Fruit fly (Drosophila melanogaster): ENCODE measurements around the gene FucT6.

Gene FucT6

dm6 chrX:11678539-11679040, 31.2 kb downstream of the FucT6 start, which contains the start of the genes Vlet and bif (continued):
- peak; percentile 34 for TF ChIP-seq CG34376 (GFP tag; optimal IDR thresholded peaks at IDR 0.05)
- peak; percentile 45 for TF ChIP-seq CG15601 (tag; optimal IDR thresholded peaks at IDR 0.05)
- TF ChIP-seq CG17385 (GFP tag; optimal IDR thresholded peaks at IDR 0.05) = peak; percentile 71
- TF ChIP-seq grau (tag; optimal IDR thresholded peaks at IDR 0.05) = peak; percentile 76
- no peak for TF ChIP-seq Eip74EF (GFP tag; optimal IDR thresholded peaks at IDR 0.05)
- TF ChIP-seq H15 (GFP tag; IDR thresholded peaks at IDR 0.05) = no peak; the same call in 2 of the 3 replicates
- no peak for TF ChIP-seq psq (GFP tag; optimal IDR thresholded peaks at IDR 0.05)
- TF ChIP-seq CrebB (tag; optimal IDR thresholded peaks at IDR 0.05) = peak; percentile 25
- TF ChIP-seq CG6791 (GFP tag; IDR thresholded peaks at IDR 0.05; ENCODE audit: partially characterized antibody) = peak; percentile 74
- TF ChIP-seq Mad (GFP tag; optimal IDR thresholded peaks at IDR 0.05) = no peak
- no peak for TF ChIP-seq wor (GFP tag; IDR thresholded peaks at IDR 0.05)
- peak; percentile 71 for TF ChIP-seq Hmr (GFP tag; optimal IDR thresholded peaks at IDR 0.05)
- peak; percentile 75 for TF ChIP-seq NfI (GFP tag; optimal IDR thresholded peaks at IDR 0.05)
- no peak for TF ChIP-seq mirr (GFP tag; optimal IDR thresholded peaks at IDR 0.05)
- TF ChIP-seq HHEX (GFP tag; optimal IDR thresholded peaks at IDR 0.05) = peak; percentile 52
- peak; percentile 67 for TF ChIP-seq Rfx (GFP tag; IDR thresholded peaks at IDR 0.05)
- TF ChIP-seq CG14014 (GFP tag; IDR thresholded peaks at IDR 0.05) = 0 out of 2 replicates have a peak, but pooled peaks have one; percentile 41
- TF ChIP-seq CG7987 (GFP tag; optimal IDR thresholded peaks at IDR 0.05) = no peak
- peak; percentile 55 for TF ChIP-seq bbx (GFP tag; IDR thresholded peaks at IDR 0.05; ENCODE audit: partially characterized antibody)
- TF ChIP-seq CG7357 (GFP tag; IDR thresholded peaks at IDR 0.05) = peak; percentile 18; the same call in 1 of the 3 replicates
- no peak for TF ChIP-seq Hand (GFP tag; optimal IDR thresholded peaks at IDR 0.05)
- peak; percentile 32 for TF ChIP-seq CG30431 (GFP tag; optimal IDR thresholded peaks at IDR 0.05)
- TF ChIP-seq sens-2 (GFP tag; IDR thresholded peaks at IDR 0.05) = no peak
- TF ChIP-seq CG6854 (GFP tag; optimal IDR thresholded peaks at IDR 0.05) = no peak
- TF ChIP-seq oc (tag; optimal IDR thresholded peaks at IDR 0.05) = peak; percentile 39
- TF ChIP-seq CHES-1-like (GFP tag; optimal IDR thresholded peaks at IDR 0.05) = no peak
- peak; percentile 71 for TF ChIP-seq CG12659 (GFP tag; optimal IDR thresholded peaks at IDR 0.05)
- TF ChIP-seq CG4820 (GFP tag; optimal IDR thresholded peaks at IDR 0.05) = peak; percentile 46
- TF ChIP-seq wek (GFP tag; optimal IDR thresholded peaks at IDR 0.05) = peak; percentile 15
- no peak for TF ChIP-seq pfk (GFP tag; optimal IDR thresholded peaks at IDR 0.05)
- TF ChIP-seq trh (GFP tag; optimal IDR thresholded peaks at IDR 0.05) = no peak
- no peak for TF ChIP-seq p53 (GFP tag; optimal IDR thresholded peaks at IDR 0.05)
- TF ChIP-seq PHDP (tag; optimal IDR thresholded peaks at IDR 0.05) = peak; percentile 60
- TF ChIP-seq NFAT (GFP tag; IDR thresholded peaks at IDR 0.05) = no peak
- TF ChIP-seq toy (GFP tag; IDR thresholded peaks at IDR 0.05) = no peak
- no peak for TF ChIP-seq chm (GFP tag; IDR thresholded peaks at IDR 0.05)
- TF ChIP-seq insv (GFP tag; optimal IDR thresholded peaks at IDR 0.05) = peak in 1 of 2 experiments; percentile 27
- peak; percentile 16 for TF ChIP-seq CG31388 (GFP tag; optimal IDR thresholded peaks at IDR 0.05)
- peak; percentile 74 for TF ChIP-seq slbo (GFP tag; IDR thresholded peaks at IDR 0.05)
- 0 out of 2 replicates have a peak, but pooled peaks have one; percentile 42 for TF ChIP-seq sob (GFP tag; IDR thresholded peaks at IDR 0.05)
- TF ChIP-seq prd (optimal IDR thresholded peaks at IDR 0.05) = no peak
- 0 out of 3 replicates have a peak, but pooled peaks have one; percentile 50 for TF ChIP-seq prd (GFP tag; IDR thresholded peaks at IDR 0.05)
- TF ChIP-seq CG15514 (GFP tag; optimal IDR thresholded peaks at IDR 0.05) = peak; percentile 62
- TF ChIP-seq phol (tag; optimal IDR thresholded peaks at IDR 0.05) = peak; percentile 78
- peak; percentile 41; the same call in 1 of the 2 replicates for TF ChIP-seq CG10366 (GFP tag; IDR thresholded peaks at IDR 0.05)
- TF ChIP-seq Spps (tag; optimal IDR thresholded peaks at IDR 0.05) = peak; percentile 19
- TF ChIP-seq Drgx (GFP tag; IDR thresholded peaks at IDR 0.05) = no peak
- peak; percentile 41 for TF ChIP-seq pum (GFP tag; optimal IDR thresholded peaks at IDR 0.05)
- peak; percentile 69 for TF ChIP-seq amos (GFP tag; IDR thresholded peaks at IDR 0.05; ENCODE audit: partially characterized antibody)
- peak in 1 of 2 experiments; percentile 58 for TF ChIP-seq bsh (GFP tag; optimal IDR thresholded peaks at IDR 0.05)

Data from whole organism, embryonic.